Worm (Caenorhabditis elegans) whole organism, L3 larva: ENCODE data around the gene gpb-1.

ENCODE experiments used
- ceh-16 ChIP-seq: sonication (generic microtip); optimal IDR thresholded peaks from 2 replicates; lab custom pipeline; 2017; ENCODE audit warnings: missing biosample characterization, missing genetic modification characterization
- fos-1 ChIP-seq: fragments of 150-350 bp; optimal IDR thresholded peaks from 2 replicates; lab custom pipeline; 2014; ENCODE audit warnings: missing biosample characterization, missing genetic modification characterization
- snpc-4 ChIP-seq: fragments of 150-350 bp; optimal IDR thresholded peaks from 2 replicates; lab custom pipeline; 2014; ENCODE audit warnings: missing biosample characterization, missing genetic modification characterization
- unc-62 ChIP-seq: fragments of 150-350 bp; sonication (generic microtip); optimal IDR thresholded peaks from 4 replicates; lab custom pipeline; 2014; ENCODE audit warnings: missing biosample characterization, missing genetic modification reagents, missing genetic modification characterization

- TF ChIP-seq snpc-4 (tag; lab: Kevin White, UChicago) = no peak
- TF ChIP-seq fos-1 (tag; lab: Kevin White, UChicago) = no peak
- TF ChIP-seq ceh-16 = no peak
- no peak for TF ChIP-seq unc-62 (GFP tag; lab: Kevin White, UChicago)
Measured at ce11 chrII:11720819-11721218, 27.6 kb downstream of the gpb-1 start.
